Worm (Caenorhabditis elegans): Measurements from ENCODE around the gene E02A10.3.

ce11 chrV:12540018-12540417 is 39.4 kb upstream of the E02A10.3 start:
- TF ChIP-seq ztf-11 (tag; optimal IDR thresholded peaks at IDR 0.05) (no peak), lir-3 (tag; optimal IDR thresholded peaks at IDR 0.05; ENCODE audit: poor library complexity) (no peak), egl-27 (tag; optimal IDR thresholded peaks at IDR 0.05) (no peak), nhr-11 (tag; optimal IDR thresholded peaks at IDR 0.05) (no peak), nhr-85 (tag) (no peak), unc-62 (GFP tag; optimal IDR thresholded peaks at IDR 0.05) (no peak), elt-2 (tag; optimal IDR thresholded peaks at IDR 0.05) (no peak)
